Worm (Caenorhabditis elegans): Measurements from ENCODE around the gene F53B7.4.

- TF ChIP-seq ces-1 (GFP tag; optimal IDR thresholded peaks at IDR 0.05) (no peak), cnd-1 (tag; optimal IDR thresholded peaks at IDR 0.05) (no peak), nhr-12 (tag; optimal IDR thresholded peaks at IDR 0.05) (no peak), elt-1 (tag; optimal IDR thresholded peaks at IDR 0.05; ENCODE audit: borderline replicate concordance, insufficient read depth) (no peak), pha-4 (tag; optimal IDR thresholded peaks at IDR 0.05) (no peak), ztf-11 (tag; optimal IDR thresholded peaks at IDR 0.05) (no peak), lin-13 (tag; optimal IDR thresholded peaks at IDR 0.05) (no peak), blmp-1 (tag; optimal IDR thresholded peaks at IDR 0.05) (no peak), nhr-237 (tag; optimal IDR thresholded peaks at IDR 0.05) (no peak)
These were observed 25.4 kb upstream of the F53B7.4 start for ce11 chrV:11027740-11028139.
